Fruit fly (Drosophila melanogaster) whole organism, embryonic: ENCODE measurements around the gene CG31122.

Experiments
- Aef1 ChIP-seq: fragments of 200-800 bp; sonication (Bioruptor generic); IDR thresholded peaks from 3 replicates; pipeline ENCODE4 v1.3.6; 2022; ENCODE audit warnings: missing biosample characterization, missing genetic modification characterization
- Atf3 ChIP-seq: fragments of 200-800 bp; sonication (Bioruptor generic); optimal IDR thresholded peaks from 3 replicates; lab custom pipeline; 2016; ENCODE audit warnings: missing biosample characterization, missing genetic modification characterization
- BtbVII ChIP-seq: fragments of 200-800 bp; sonication (Bioruptor generic); optimal IDR thresholded peaks from 3 replicates; lab custom pipeline; 2017; ENCODE audit warnings: missing biosample characterization, mild to moderate bottlenecking, missing genetic modification characterization
- CG10274 ChIP-seq: fragments of 200-800 bp; sonication (Bioruptor generic); optimal IDR thresholded peaks from 3 replicates; lab custom pipeline; 2017; ENCODE audit warnings: missing biosample characterization, mild to moderate bottlenecking, missing genetic modification characterization
- CG10462 ChIP-seq: fragments of 200-800 bp; sonication (Bioruptor generic); optimal IDR thresholded peaks from 2 replicates; lab custom pipeline; 2016; ENCODE audit warnings: missing biosample characterization, missing genetic modification characterization
- CG10979 ChIP-seq: fragments of 200-800 bp; sonication (Bioruptor generic); optimal IDR thresholded peaks from 2 replicates; lab custom pipeline; 2018; ENCODE audit warnings: missing biosample characterization, mild to moderate bottlenecking, missing genetic modification characterization, moderate library complexity
- CG12299 ChIP-seq: fragments of 200-800 bp; sonication (Bioruptor generic); optimal IDR thresholded peaks from 2 replicates; lab custom pipeline; 2018; ENCODE audit warnings: missing biosample characterization, mild to moderate bottlenecking, missing genetic modification characterization
- CG18262 ChIP-seq: fragments of 200-800 bp; optimal IDR thresholded peaks from 3 replicates; lab custom pipeline; 2019; ENCODE audit warnings: missing biosample characterization, mild to moderate bottlenecking, missing genetic modification characterization, moderate library complexity
- CG2116 ChIP-seq: fragments of 200-800 bp; sonication (Bioruptor generic); optimal IDR thresholded peaks from 3 replicates; lab custom pipeline; 2018; ENCODE audit warnings: missing biosample characterization, mild to moderate bottlenecking, missing genetic modification characterization
- CG2120 ChIP-seq: fragments of 200-800 bp; sonication (Bioruptor generic); optimal IDR thresholded peaks from 3 replicates; lab custom pipeline; 2016; ENCODE audit warnings: missing biosample characterization, missing genetic modification characterization
- CG32767 ChIP-seq: fragments of 200-800 bp; sonication (Bioruptor generic); IDR thresholded peaks from 2 replicates; pipeline ENCODE4 v1.3.6; 2022; ENCODE audit warnings: missing biosample characterization, missing genetic modification characterization
- CG33213 ChIP-seq: fragments of 200-800 bp; sonication (Bioruptor generic); optimal IDR thresholded peaks from 3 replicates; lab custom pipeline; 2016; ENCODE audit warnings: missing biosample characterization, missing genetic modification characterization
- CG3726 ChIP-seq: fragments of 200-800 bp; sonication (Bioruptor generic); IDR thresholded peaks from 3 replicates; pipeline ENCODE4, ENCODE4 v1.3.6; 2022; ENCODE audit warnings: missing biosample characterization, missing genetic modification characterization
- CG4424 ChIP-seq: fragments of 200-800 bp; sonication (Bioruptor generic); optimal IDR thresholded peaks from 3 replicates; lab custom pipeline; 2016; ENCODE audit warnings: missing biosample characterization, missing genetic modification characterization
- CG5180 ChIP-seq: fragments of 200-800 bp; sonication (Bioruptor generic); optimal IDR thresholded peaks from 3 replicates; lab custom pipeline; 2017; ENCODE audit warnings: missing biosample characterization, missing genetic modification characterization, mild to moderate bottlenecking, moderate library complexity, missing genetic modification reagents
- CG5245 ChIP-seq: fragments of 200-800 bp; sonication (Bioruptor generic); optimal IDR thresholded peaks from 3 replicates; lab custom pipeline; 2016; ENCODE audit warnings: missing biosample characterization, missing genetic modification characterization
- CG8765 ChIP-seq: fragments of 200-800 bp; sonication (Bioruptor generic); IDR thresholded peaks from 2 replicates; pipeline ENCODE4 v1.3.6; 2022; ENCODE audit warnings: missing biosample characterization, missing genetic modification characterization
- Dbx ChIP-seq: fragments of 200-800 bp; sonication (Bioruptor generic); IDR thresholded peaks from 3 replicates; pipeline ENCODE4 v1.3.6; 2022; ENCODE audit warnings: missing biosample characterization, missing genetic modification characterization
- Hr51 ChIP-seq, 2 experiments: fragments of 200-800 bp; sonication (Bioruptor generic); optimal IDR thresholded peaks; 2 replicates in 1 of 2; 3 replicates in 1 of 2; lab custom pipeline; 2016 to 2018; ENCODE audit warnings: missing biosample characterization in 2 of 2, missing genetic modification characterization in 2 of 2, mild to moderate bottlenecking in 1 of 2, moderate library complexity in 1 of 2
- Lpt ChIP-seq: fragments of >200 bp; optimal IDR thresholded peaks from 2 replicates; lab custom pipeline; 2018; ENCODE audit warnings: missing biosample characterization, missing genetic modification characterization
- Mes4 ChIP-seq: fragments of 200-800 bp; sonication (Bioruptor generic); optimal IDR thresholded peaks from 2 replicates; lab custom pipeline; 2016; ENCODE audit warnings: missing biosample characterization, missing genetic modification characterization
- Myb ChIP-seq: fragments of 200-800 bp; sonication (Bioruptor generic); optimal IDR thresholded peaks from 2 replicates; lab custom pipeline; 2016; ENCODE audit warnings: missing biosample characterization, missing genetic modification characterization
- Ravus ChIP-seq: fragments of 200-800 bp; sonication (Bioruptor generic); IDR thresholded peaks from 2 replicates; pipeline ENCODE4 v1.3.6; 2022; ENCODE audit warnings: missing biosample characterization, missing genetic modification characterization
- Side ChIP-seq: fragments of 200-800 bp; sonication (Bioruptor generic); optimal IDR thresholded peaks from 2 replicates; lab custom pipeline; 2016; ENCODE audit warnings: missing biosample characterization, missing genetic modification characterization
- Spps ChIP-seq: fragments of 200-800 bp; sonication (Bioruptor generic); optimal IDR thresholded peaks from 2 replicates; lab custom pipeline; 2018; ENCODE audit warnings: missing biosample characterization, mild to moderate bottlenecking, missing genetic modification characterization
- TFAM ChIP-seq: fragments of 200-800 bp; sonication (Bioruptor generic); optimal IDR thresholded peaks from 2 replicates; lab custom pipeline; 2017; ENCODE audit warnings: missing biosample characterization, missing genetic modification characterization, inconsistent platforms
- Xbp1 ChIP-seq: fragments of 200-800 bp; sonication (Bioruptor generic); optimal IDR thresholded peaks from 3 replicates; lab custom pipeline; 2016; ENCODE audit warnings: missing biosample characterization, mild to moderate bottlenecking, missing genetic modification characterization
- YL-1 ChIP-seq: fragments of 200-800 bp; sonication (Bioruptor generic); optimal IDR thresholded peaks from 3 replicates; lab custom pipeline; 2017; ENCODE audit warnings: missing biosample characterization, mild to moderate bottlenecking, missing genetic modification characterization
- bigmax ChIP-seq: fragments of 200-800 bp; sonication (Bioruptor generic); optimal IDR thresholded peaks from 2 replicates; lab custom pipeline; 2018; ENCODE audit warnings: missing biosample characterization, mild to moderate bottlenecking, missing genetic modification characterization
- danr ChIP-seq: fragments of 200-800 bp; sonication (Bioruptor generic); IDR thresholded peaks from 2 replicates; pipeline ENCODE4 v1.3.6; 2022; ENCODE audit warnings: missing biosample characterization, missing genetic modification characterization
- dati ChIP-seq: fragments of 200-800 bp; sonication (Bioruptor generic); IDR thresholded peaks from 2 replicates; pipeline ENCODE4 v1.3.6; 2022; ENCODE audit warnings: missing biosample characterization, missing genetic modification characterization
- ewg ChIP-seq: fragments of 200-800 bp; sonication (Bioruptor generic); optimal IDR thresholded peaks from 3 replicates; lab custom pipeline; 2017; ENCODE audit warnings: mild to moderate bottlenecking, missing biosample characterization, missing genetic modification reagents, missing genetic modification characterization
- fd102C ChIP-seq: fragments of 200-800 bp; sonication (Bioruptor generic); optimal IDR thresholded peaks from 2 replicates; lab custom pipeline; 2018; ENCODE audit warnings: missing biosample characterization, mild to moderate bottlenecking, missing genetic modification characterization, moderate library complexity
- fd64A ChIP-seq: fragments of 200-800 bp; sonication (Bioruptor generic); optimal IDR thresholded peaks from 3 replicates; lab custom pipeline; 2018; ENCODE audit warnings: missing biosample characterization, mild to moderate bottlenecking, missing genetic modification characterization
- gem ChIP-seq: fragments of 200-800 bp; sonication (Bioruptor generic); optimal IDR thresholded peaks from 2 replicates; lab custom pipeline; 2019; ENCODE audit warnings: missing biosample characterization, mild to moderate bottlenecking, missing genetic modification characterization, moderate library complexity
- hbn ChIP-seq: fragments of 200-800 bp; sonication (Bioruptor generic); IDR thresholded peaks from 2 replicates; pipeline ENCODE4 v1.3.6; 2022; ENCODE audit warnings: missing biosample characterization, missing genetic modification characterization; ENCODE audit not compliant: partially characterized antibody
- knrl ChIP-seq: fragments of 200-800 bp; sonication (Bioruptor generic); IDR thresholded peaks from 3 replicates; pipeline ENCODE4 v1.3.6; 2022; ENCODE audit warnings: missing biosample characterization, missing genetic modification characterization; ENCODE audit not compliant: partially characterized antibody
- pfk ChIP-seq: fragments of 200-800 bp; sonication (Bioruptor generic); optimal IDR thresholded peaks from 2 replicates; lab custom pipeline; 2018; ENCODE audit warnings: missing biosample characterization, mild to moderate bottlenecking, missing genetic modification characterization, moderate library complexity
- prd ChIP-seq, 3 experiments: fragments of >200 bp in 2 of 3; fragments of 200-800 bp in 1 of 3; sonication (Bioruptor generic) in 1 of 3; optimal IDR thresholded peaks in 2 of 3; IDR thresholded peaks in 1 of 3; 2 replicates in 2 of 3; 3 replicates in 1 of 3; pipeline versions ENCODE4 v1.3.6 to Lab custom; 2017 to 2022; ENCODE audit warnings: missing biosample characterization in 1 of 3, missing genetic modification characterization in 1 of 3
- sens ChIP-seq: fragments of 200-800 bp; sonication (Bioruptor generic); peaks from one replicate; lab custom pipeline; 2016; ENCODE audit warnings: missing biosample characterization, missing genetic modification characterization
- sisA ChIP-seq: fragments of 200-800 bp; sonication (Bioruptor generic); IDR thresholded peaks from 2 replicates; pipeline ENCODE4 v1.3.6; 2022; ENCODE audit warnings: missing biosample characterization, missing genetic modification characterization
- sna ChIP-seq: fragments of 200-800 bp; sonication (Bioruptor generic); IDR thresholded peaks from 2 replicates; pipeline ENCODE4 v1.3.6; 2022; ENCODE audit warnings: missing biosample characterization, missing genetic modification characterization; ENCODE audit not compliant: partially characterized antibody
- sqz ChIP-seq: fragments of 200-800 bp; sonication (Bioruptor generic); optimal IDR thresholded peaks from 3 replicates; lab custom pipeline; 2018; ENCODE audit warnings: missing biosample characterization, mild to moderate bottlenecking, missing genetic modification characterization
- tap ChIP-seq: fragments of 200-800 bp; optimal IDR thresholded peaks from 3 replicates; lab custom pipeline; 2019; ENCODE audit warnings: missing biosample characterization, mild to moderate bottlenecking, missing genetic modification characterization, moderate library complexity
- toy ChIP-seq: fragments of 200-800 bp; sonication (Bioruptor generic); IDR thresholded peaks from 2 replicates; pipeline ENCODE4 v1.3.6; 2022; ENCODE audit warnings: missing biosample characterization, missing genetic modification characterization
- wor ChIP-seq: fragments of 200-800 bp; sonication (Bioruptor generic); IDR thresholded peaks from 2 replicates; pipeline ENCODE4 v1.3.6; 2022; ENCODE audit warnings: missing biosample characterization, missing genetic modification characterization
- yki ChIP-seq: fragments of >200 bp; optimal IDR thresholded peaks from 3 replicates; lab custom pipeline; 2018
- zen2 ChIP-seq: fragments of 200-800 bp; sonication (Bioruptor generic); IDR thresholded peaks from 3 replicates; pipeline ENCODE4 v1.3.6; 2022; ENCODE audit warnings: missing biosample characterization, missing genetic modification characterization; ENCODE audit not compliant: partially characterized antibody
- zf30C ChIP-seq: fragments of 200-800 bp; sonication (Bioruptor generic); optimal IDR thresholded peaks from 3 replicates; lab custom pipeline; 2018; ENCODE audit warnings: missing biosample characterization, mild to moderate bottlenecking, missing genetic modification characterization

Gene CG31122

dm6 chr3R:18438827-18439717 is 26.4 kb upstream of the CG31122 start (continued):
- TF ChIP-seq CG33213 = peak; percentile 56
- TF ChIP-seq CG2116 (GFP tag; lab: Kevin White, UChicago) = no peak
- TF ChIP-seq CG12299 (tag; lab: Kevin White, UChicago) = peak; percentile 44
- no peak for TF ChIP-seq fd102C (GFP tag; lab: Kevin White, UChicago)
- TF ChIP-seq CG3726 (GFP tag; lab: Robert Waterston, UW) = no peak
- no peak for TF ChIP-seq TFAM (GFP tag; lab: Kevin White, UChicago)
- TF ChIP-seq Side (GFP tag; lab: Kevin White, UChicago) = peak; percentile 54
- TF ChIP-seq YL-1 (GFP tag; lab: Kevin White, UChicago) = peak; percentile 13
- TF ChIP-seq CG4424 (GFP tag; lab: Kevin White, UChicago) = no peak
- peak; percentile 91 for TF ChIP-seq sens (GFP tag; lab: Kevin White, UChicago)
- no peak for TF ChIP-seq ewg (GFP tag; lab: Kevin White, UChicago)
- TF ChIP-seq sna (GFP tag; lab: Robert Waterston, UW) = no peak
- no peak for TF ChIP-seq tap
- TF ChIP-seq Xbp1 (GFP tag; lab: Kevin White, UChicago) = peak; percentile 44
- TF ChIP-seq pfk (GFP tag; lab: Kevin White, UChicago) = no peak
- no peak for TF ChIP-seq prd (optimal IDR thresholded peaks at IDR 0.05; lab: Kevin White, UChicago)
- TF ChIP-seq prd (GFP tag; IDR thresholded peaks at IDR 0.05; lab: Robert Waterston, UW) = peak; percentile 27; the same call in 2 of the 3 replicates
- TF ChIP-seq Spps (tag; lab: Kevin White, UChicago) = no peak
- no peak for TF ChIP-seq toy (GFP tag; lab: Robert Waterston, UW)
- TF ChIP-seq bigmax (GFP tag; lab: Kevin White, UChicago) = no peak
- peak; percentile 12 for TF ChIP-seq CG10274 (GFP tag; lab: Kevin White, UChicago)
- TF ChIP-seq CG2120 (GFP tag; lab: Kevin White, UChicago) = peak; percentile 77
- peak in 1 of 2 experiments; percentile 69 for TF ChIP-seq Hr51 (GFP tag; optimal IDR thresholded peaks at IDR 0.05; lab: Kevin White, UChicago)
- TF ChIP-seq Ravus = no peak; the same call in 1 of the 2 replicates
- TF ChIP-seq Lpt (GFP tag; lab: Kevin White, UChicago) = no peak
- peak; percentile 34 for TF ChIP-seq CG5180 (GFP tag; lab: Kevin White, UChicago)
- no peak for TF ChIP-seq Myb (GFP tag; lab: Kevin White, UChicago)
- no peak for TF ChIP-seq CG8765 (GFP tag; lab: Robert Waterston, UW)
- no peak for TF ChIP-seq CG5245 (GFP tag; lab: Kevin White, UChicago)
- no peak for TF ChIP-seq danr
- TF ChIP-seq gem (tag; lab: Kevin White, UChicago) = peak; percentile 77
- TF ChIP-seq CG10979 (tag; lab: Kevin White, UChicago) = no peak
- no peak for TF ChIP-seq Dbx (GFP tag; lab: Robert Waterston, UW)
- TF ChIP-seq sqz = peak; percentile 21
- no peak for TF ChIP-seq dati (GFP tag; lab: Robert Waterston, UW)
- no peak for TF ChIP-seq CG18262 (tag; lab: Kevin White, UChicago)
- no peak; the same call in none of the 2 replicates for TF ChIP-seq CG32767 (GFP tag; lab: Robert Waterston, UW)
- no peak for TF ChIP-seq zf30C (GFP tag; lab: Kevin White, UChicago)
- no peak for TF ChIP-seq wor (GFP tag; lab: Robert Waterston, UW)
- no peak for TF ChIP-seq knrl (GFP tag; lab: Robert Waterston, UW)
- 0 out of 3 replicates have a peak, but pooled peaks have one; percentile 13 for TF ChIP-seq Aef1 (GFP tag; lab: Robert Waterston, UW)
- no peak for TF ChIP-seq Atf3 (GFP tag; lab: Kevin White, UChicago)
- TF ChIP-seq fd64A (GFP tag; lab: Kevin White, UChicago) = peak; percentile 78
- TF ChIP-seq Mes4 = peak; percentile 64
- TF ChIP-seq hbn (GFP tag; lab: Robert Waterston, UW) = no peak
- TF ChIP-seq CG10462 (GFP tag; lab: Kevin White, UChicago) = no peak
- TF ChIP-seq BtbVII (GFP tag; lab: Kevin White, UChicago) = peak; percentile 57
- no peak for TF ChIP-seq yki
- no peak for TF ChIP-seq sisA (GFP tag; lab: Robert Waterston, UW)
- no peak for TF ChIP-seq zen2 (GFP tag; lab: Robert Waterston, UW)
